Comparison of ENCODE assay signal across 4 worm cellular contexts in genomic region chrIII:7718318-7718717, ce11.
TF ChIP-seq lines count a peak whose summit lies in the region.

No protein-coding gene starts in this region.

TF ChIP-seq in whole organism, L1 larva, 84 proteins besides CTCF, POLR2A, EP300 and RAD21 (continued from another document and continues in another):
- TF ChIP-seq fos-1 (tag; optimal IDR thresholded peaks at IDR 0.05; lab: Kevin White, UChicago) (no peak), mep-1 (tag; optimal IDR thresholded peaks at IDR 0.05; lab: Kevin White, UChicago) (peak; percentile 88), mab-9 (GFP tag; IDR thresholded peaks at IDR 0.05; lab: Robert Waterston, UW) (no peak), sptf-1 (tag; optimal IDR thresholded peaks at IDR 0.05; lab: Kevin White, UChicago) (no peak), nhr-71 (tag; optimal IDR thresholded peaks at IDR 0.05; lab: Kevin White, UChicago) (peak; percentile 86), unc-30 (tag; optimal IDR thresholded peaks at IDR 0.05; lab: Kevin White, UChicago) (no peak), rnt-1 (tag; optimal IDR thresholded peaks at IDR 0.05; lab: Kevin White, UChicago) (peak; percentile 67), zag-1 (tag; optimal IDR thresholded peaks at IDR 0.05; lab: Kevin White, UChicago) (no peak), dpl-1 (GFP tag; optimal IDR thresholded peaks at IDR 0.05; lab: Kevin White, UChicago) (peak; percentile 44 to 56 (median 52)), nhr-77 (tag; optimal IDR thresholded peaks at IDR 0.05; lab: Kevin White, UChicago) (peak; percentile 73), ces-1 (GFP tag; optimal IDR thresholded peaks at IDR 0.05; lab: Kevin White, UChicago) (no peak), pax-3 (tag; optimal IDR thresholded peaks at IDR 0.05; lab: Kevin White, UChicago) (no peak), nhr-12 (tag; optimal IDR thresholded peaks at IDR 0.05; lab: Kevin White, UChicago) (no peak), irx-1 (tag; optimal IDR thresholded peaks at IDR 0.05; lab: Kevin White, UChicago) (no peak), mdl-1 (tag; optimal IDR thresholded peaks at IDR 0.05; lab: Kevin White, UChicago) (peak in 1 of 2 experiments; percentile 82), elt-2 (tag; optimal IDR thresholded peaks at IDR 0.05; lab: Kevin White, UChicago) (peak; percentile 40), unc-130 (tag; optimal IDR thresholded peaks at IDR 0.05; lab: Kevin White, UChicago) (peak; percentile 62), unc-86 (tag; optimal IDR thresholded peaks at IDR 0.05; lab: Kevin White, UChicago) (no peak), unc-98 (GFP tag; IDR thresholded peaks at IDR 0.05; lab: Robert Waterston, UW) (no peak), tlp-1 (tag; optimal IDR thresholded peaks at IDR 0.05; lab: Kevin White, UChicago) (no peak), nhr-85 (tag; lab: Kevin White, UChicago) (peak; percentile 82), unc-62 (GFP tag; optimal IDR thresholded peaks at IDR 0.05; lab: Kevin White, UChicago) (no peak), sox-4 (tag; optimal IDR thresholded peaks at IDR 0.05; lab: Kevin White, UChicago) (no peak), blmp-1 (tag; optimal IDR thresholded peaks at IDR 0.05; lab: Kevin White, UChicago) (peak; percentile 79), fkh-8 (tag; optimal IDR thresholded peaks at IDR 0.05; lab: Kevin White, UChicago) (no peak), hpl-2 (GFP tag; optimal IDR thresholded peaks at IDR 0.05; lab: Kevin White, UChicago) (no peak), ztf-11 (tag; optimal IDR thresholded peaks at IDR 0.05; lab: Kevin White, UChicago) (no peak), zip-4 (GFP tag; optimal IDR thresholded peaks at IDR 0.05; lab: Kevin White, UChicago) (no peak), alr-1 (tag; optimal IDR thresholded peaks at IDR 0.05; lab: Kevin White, UChicago; ENCODE audit: borderline replicate concordance) (no peak), efl-1 (optimal IDR thresholded peaks at IDR 0.05; lab: Kevin White, UChicago) (peak; percentile 38 to 43), efl-1 (GFP tag; optimal IDR thresholded peaks at IDR 0.05 in 1 of 2; lab: Kevin White, UChicago) (peak; percentile 19 to 92), C34B4.2 (tag; optimal IDR thresholded peaks at IDR 0.05; lab: Kevin White, UChicago) (peak; percentile 63), egl-13 (tag; optimal IDR thresholded peaks at IDR 0.05; lab: Kevin White, UChicago) (no peak), swsn-7 (tag; optimal IDR thresholded peaks at IDR 0.05; lab: Kevin White, UChicago) (peak; percentile 49)

TF ChIP-seq in whole organism, L2 larva, 48 proteins besides CTCF, POLR2A, EP300 and RAD21 (continued from another document):
- peak; percentile 92 for TF ChIP-seq nhr-129 (tag; optimal IDR thresholded peaks at IDR 0.05; lab: Kevin White, UChicago)
- peak; percentile 65 for TF ChIP-seq sem-4 (tag; optimal IDR thresholded peaks at IDR 0.05; lab: Kevin White, UChicago)
- TF ChIP-seq lin-39 (tag; optimal IDR thresholded peaks at IDR 0.05; lab: Kevin White, UChicago): no peak
- no peak for TF ChIP-seq skn-1 (tag; optimal IDR thresholded peaks at IDR 0.05; lab: Kevin White, UChicago)
- no peak for TF ChIP-seq alr-1 (tag; optimal IDR thresholded peaks at IDR 0.05; lab: Kevin White, UChicago)
- no peak for TF ChIP-seq nhr-23 (tag; optimal IDR thresholded peaks at IDR 0.05; lab: Kevin White, UChicago)
- peak in 1 of 2 experiments; percentile 49 for TF ChIP-seq mdl-1 (tag; optimal IDR thresholded peaks at IDR 0.05; lab: Kevin White, UChicago)
- peak; percentile 76 for TF ChIP-seq sma-3 (GFP tag; optimal IDR thresholded peaks at IDR 0.05; lab: Kevin White, UChicago)

TF ChIP-seq in whole organism, L4 larva, 104 proteins besides CTCF, POLR2A, EP300 and RAD21 (continued from another document and continues in another):
- TF ChIP-seq nhr-10 (tag; optimal IDR thresholded peaks at IDR 0.05; lab: Kevin White, UChicago) (peak; percentile 3), Y105C5A.15 (GFP tag; IDR thresholded peaks at IDR 0.05; lab: Robert Waterston, UW) (no peak), egl-27 (tag; optimal IDR thresholded peaks at IDR 0.05; lab: Kevin White, UChicago) (no peak), hlh-11 (tag; optimal IDR thresholded peaks at IDR 0.05; lab: Kevin White, UChicago) (peak; percentile 91), Y48G9A.11 (GFP tag; IDR thresholded peaks at IDR 0.05; lab: Robert Waterston, UW) (no peak), daf-12 (tag; optimal IDR thresholded peaks at IDR 0.05; lab: Kevin White, UChicago) (no peak), spr-1 (tag; optimal IDR thresholded peaks at IDR 0.05; lab: Kevin White, UChicago) (no peak), Y75B8A.6 (GFP tag; IDR thresholded peaks at IDR 0.05; lab: Robert Waterston, UW) (no peak), ceh-20 (GFP tag; IDR thresholded peaks at IDR 0.05; lab: Robert Waterston, UW) (peak; percentile 72), daf-19 (GFP tag; conservative IDR thresholded peaks at IDR 0.05; lab: Robert Waterston, UW) (no peak), ZK546.5 (tag; optimal IDR thresholded peaks at IDR 0.05; lab: Kevin White, UChicago) (no peak), tra-1 (GFP tag; IDR thresholded peaks at IDR 0.05; lab: Robert Waterston, UW) (no peak), mep-1 (tag; optimal IDR thresholded peaks at IDR 0.05; lab: Kevin White, UChicago) (peak; percentile 88), hif-1 (tag; optimal IDR thresholded peaks at IDR 0.05; lab: Kevin White, UChicago) (peak in 1 of 2 experiments; percentile 35), ceh-44 (GFP tag; IDR thresholded peaks at IDR 0.05; lab: Robert Waterston, UW) (no peak), dmd-6 (GFP tag; IDR thresholded peaks at IDR 0.05; lab: Robert Waterston, UW) (peak; percentile 86), nhr-28 (tag; optimal IDR thresholded peaks at IDR 0.05; lab: Kevin White, UChicago) (peak; percentile 100), T20F7.1 (GFP tag; optimal IDR thresholded peaks at IDR 0.05; lab: Kevin White, UChicago) (peak; percentile 76), lin-29 (GFP tag; IDR thresholded peaks at IDR 0.05; lab: Robert Waterston, UW) (no peak), zip-2 (tag; optimal IDR thresholded peaks at IDR 0.05; lab: Kevin White, UChicago) (no peak), lin-13 (GFP tag; optimal IDR thresholded peaks at IDR 0.05; lab: Kevin White, UChicago) (peak; percentile 94), D1046.2 (GFP tag; IDR thresholded peaks at IDR 0.05; lab: Robert Waterston, UW) (no peak), ZK337.2 (GFP tag; IDR thresholded peaks at IDR 0.05; lab: Robert Waterston, UW) (no peak), mdt-29 (GFP tag; IDR thresholded peaks at IDR 0.05; lab: Robert Waterston, UW) (no peak), skn-1 (tag; optimal IDR thresholded peaks at IDR 0.05; lab: Kevin White, UChicago) (no peak), php-3 (GFP tag; IDR thresholded peaks at IDR 0.05; lab: Robert Waterston, UW) (no peak), F26F4.8 (GFP tag; conservative IDR thresholded peaks at IDR 0.05; lab: Robert Waterston, UW) (no peak), dpl-1 (GFP tag; optimal IDR thresholded peaks at IDR 0.05; lab: Kevin White, UChicago) (peak; percentile 53), duxl-1 (tag; optimal IDR thresholded peaks at IDR 0.05; lab: Kevin White, UChicago; ENCODE audit: poor library complexity) (no peak), dmd-9 (GFP tag; IDR thresholded peaks at IDR 0.05; lab: Robert Waterston, UW) (no peak), madf-5 (GFP tag; IDR thresholded peaks at IDR 0.05; lab: Robert Waterston, UW) (no peak), dmd-8 (GFP tag; IDR thresholded peaks at IDR 0.05; lab: Robert Waterston, UW) (no peak), lir-3 (tag; optimal IDR thresholded peaks at IDR 0.05; lab: Kevin White, UChicago) (no peak), dve-1 (tag; optimal IDR thresholded peaks at IDR 0.05; lab: Kevin White, UChicago; ENCODE audit: insufficient read depth) (peak; percentile 97), ztf-11 (tag; optimal IDR thresholded peaks at IDR 0.05; lab: Kevin White, UChicago) (no peak), nhr-111 (GFP tag; optimal IDR thresholded peaks at IDR 0.05; lab: Kevin White, UChicago) (no peak), saeg-2 (GFP tag; IDR thresholded peaks at IDR 0.05; lab: Robert Waterston, UW) (no peak), snpc-4 (tag; optimal IDR thresholded peaks at IDR 0.05; lab: Kevin White, UChicago) (no peak), nhr-237 (tag; optimal IDR thresholded peaks at IDR 0.05; lab: Kevin White, UChicago) (no peak), fos-1 (tag; optimal IDR thresholded peaks at IDR 0.05; lab: Kevin White, UChicago) (no peak), F44E2.7 (GFP tag; IDR thresholded peaks at IDR 0.05; lab: Robert Waterston, UW) (no peak), mxl-3 (GFP tag; optimal IDR thresholded peaks at IDR 0.05; lab: Kevin White, UChicago) (peak; percentile 94), lin-15B (tag; optimal IDR thresholded peaks at IDR 0.05; lab: Kevin White, UChicago) (no peak), unc-62 (GFP tag; optimal IDR thresholded peaks at IDR 0.05 in 1 of 2; lab: Kevin White, UChicago) (peak in 1 of 2 experiments; percentile 41), unc-62 (tag; optimal IDR thresholded peaks at IDR 0.05; lab: Kevin White, UChicago) (no peak), nhr-25 (tag; optimal IDR thresholded peaks at IDR 0.05; lab: Kevin White, UChicago; ENCODE audit: borderline replicate concordance, insufficient read depth) (peak; percentile 25), nhr-11 (tag; optimal IDR thresholded peaks at IDR 0.05; lab: Kevin White, UChicago) (peak; percentile 85), hmg-1.1 (GFP tag; IDR thresholded peaks at IDR 0.05; lab: Robert Waterston, UW) (peak; percentile 54), jun-1 (tag; optimal IDR thresholded peaks at IDR 0.05; lab: Kevin White, UChicago) (no peak), aly-2 (tag; optimal IDR thresholded peaks at IDR 0.05; lab: Kevin White, UChicago) (no peak)

TF ChIP-seq in whole organism, young adult, 124 proteins besides CTCF, POLR2A, EP300 and RAD21 (continued from another document):
- TF ChIP-seq lin-40 (tag; optimal IDR thresholded peaks at IDR 0.05; lab: Kevin White, UChicago): peak; percentile 59
- TF ChIP-seq let-607 (tag; optimal IDR thresholded peaks at IDR 0.05; lab: Kevin White, UChicago): peak; percentile 78 to 85
- peak; percentile 48 for TF ChIP-seq ztf-26 (tag; optimal IDR thresholded peaks at IDR 0.05; lab: Kevin White, UChicago)
- TF ChIP-seq nhr-80 (tag; optimal IDR thresholded peaks at IDR 0.05; lab: Kevin White, UChicago): peak; percentile 99
- TF ChIP-seq sdz-38 (tag; optimal IDR thresholded peaks at IDR 0.05; lab: Kevin White, UChicago): no peak
- no peak for TF ChIP-seq B0261.1 (tag; optimal IDR thresholded peaks at IDR 0.05; lab: Kevin White, UChicago)
- peak; percentile 47 for TF ChIP-seq nhr-90 (tag; optimal IDR thresholded peaks at IDR 0.05; lab: Kevin White, UChicago)
TF ChIP-seq in whole organism, young adult: peak in this region for 25.
